Fruit fly (Drosophila melanogaster) whole organism, wandering third instar larva: ENCODE data around the gene trx.

Source experiments
- Abd-B ChIP-seq: fragments of >200 bp; optimal IDR thresholded peaks from 2 replicates; lab custom pipeline; 2017; ENCODE audit warnings: missing biosample characterization, missing genetic modification characterization
- CG32264 ChIP-seq: fragments of 200-800 bp; sonication (Bioruptor generic); optimal IDR thresholded peaks from 2 replicates; lab custom pipeline; 2016; ENCODE audit warnings: missing biosample characterization, missing genetic modification characterization
- CG9705 ChIP-seq: fragments of 200-800 bp; sonication (Bioruptor generic); optimal IDR thresholded peaks from 2 replicates; lab custom pipeline; 2018; ENCODE audit warnings: missing biosample characterization, mild to moderate bottlenecking, missing genetic modification characterization
- CrebA ChIP-seq: fragments of 200-800 bp; sonication (Bioruptor generic); optimal IDR thresholded peaks from 2 replicates; lab custom pipeline; 2016; ENCODE audit warnings: missing biosample characterization, mild to moderate bottlenecking, missing genetic modification characterization, borderline replicate concordance
- Dfd ChIP-seq: fragments of >200 bp; optimal IDR thresholded peaks from 2 replicates; lab custom pipeline; 2017; ENCODE audit warnings: missing biosample characterization, missing genetic modification characterization
- Dif ChIP-seq: fragments of 200-275, 200-300 bp; sonication (Bioruptor generic); optimal IDR thresholded peaks from 2 replicates; lab custom pipeline; 2018; ENCODE audit warnings: missing biosample characterization, missing genetic modification characterization; ENCODE audit not compliant: partially characterized antibody
- GATAd ChIP-seq: sonication (Bioruptor generic); optimal IDR thresholded peaks from 2 replicates; lab custom pipeline; 2016; ENCODE audit warnings: missing biosample characterization, missing genetic modification characterization
- Hnf4 ChIP-seq: fragments of 200-800 bp; sonication (Bioruptor generic); optimal IDR thresholded peaks from 2 replicates; lab custom pipeline; 2016; ENCODE audit warnings: missing biosample characterization, mild to moderate bottlenecking, missing genetic modification characterization
- Hr78 ChIP-seq: fragments of >200 bp; optimal IDR thresholded peaks from 2 replicates; lab custom pipeline; 2017; ENCODE audit warnings: missing biosample characterization, missing genetic modification characterization
- Hr83 ChIP-seq: fragments of 200-300 bp; sonication (Bioruptor generic); optimal IDR thresholded peaks from 2 replicates; lab custom pipeline; 2016; ENCODE audit warnings: missing biosample characterization, mild to moderate bottlenecking, missing genetic modification characterization, moderate library complexity; ENCODE audit not compliant: poor library complexity, severe bottlenecking
- Myc ChIP-seq: fragments of >200 bp; optimal IDR thresholded peaks from 2 replicates; lab custom pipeline; 2017
- N ChIP-seq: fragments of >200 bp; optimal IDR thresholded peaks from 2 replicates; lab custom pipeline; 2018; ENCODE audit warnings: missing biosample characterization, missing external identifiers, missing genetic modification characterization
- OdsH ChIP-seq: fragments of 200-800 bp; sonication (Bioruptor generic); optimal IDR thresholded peaks from 2 replicates; lab custom pipeline; 2016; ENCODE audit warnings: missing biosample characterization, mild to moderate bottlenecking, missing genetic modification characterization
- Rel ChIP-seq, 2 experiments: fragments of 200-800 bp; sonication (Bioruptor generic) in 1 of 2; optimal IDR thresholded peaks; 2 replicates in 1 of 2; 3 replicates in 1 of 2; lab custom pipeline; 2016 to 2019; ENCODE audit warnings: mild to moderate bottlenecking in 2 of 2, missing biosample characterization in 2 of 2, missing genetic modification characterization in 2 of 2, moderate library complexity in 1 of 2
- Sp1 ChIP-seq: fragments of 200-800 bp; sonication (Bioruptor generic); optimal IDR thresholded peaks from 3 replicates; lab custom pipeline; 2019; ENCODE audit warnings: missing biosample characterization, mild to moderate bottlenecking, missing genetic modification characterization, moderate library complexity
- Vsx2 ChIP-seq: fragments of 200-300, 225-300 bp; sonication (Bioruptor generic); optimal IDR thresholded peaks from 2 replicates; lab custom pipeline; 2018; ENCODE audit warnings: missing biosample characterization, missing genetic modification characterization; ENCODE audit not compliant: partially characterized antibody
- br ChIP-seq: fragments of 200-800 bp; sonication (Bioruptor generic); optimal IDR thresholded peaks from 2 replicates; lab custom pipeline; 2016; ENCODE audit warnings: missing biosample characterization, missing genetic modification characterization
- brk ChIP-seq: fragments of 200-800 bp; sonication (Bioruptor generic); optimal IDR thresholded peaks from 2 replicates; lab custom pipeline; 2016; ENCODE audit warnings: missing biosample characterization, mild to moderate bottlenecking, missing genetic modification characterization
- dl ChIP-seq, 2 experiments: fragments of 175-275, 200-275 bp in 1 of 2; fragments of 200-275 bp in 1 of 2; sonication (Bioruptor generic); optimal IDR thresholded peaks; lab custom pipeline; 2018; ENCODE audit warnings: mild to moderate bottlenecking in 2 of 2, missing biosample characterization in 2 of 2, missing genetic modification characterization in 2 of 2, moderate library complexity in 2 of 2; ENCODE audit not compliant: partially characterized antibody in 2 of 2, insufficient read depth in 1 of 2
- dmrt93B ChIP-seq: fragments of 200-800 bp; sonication (Bioruptor generic); optimal IDR thresholded peaks from 2 replicates; lab custom pipeline; 2018; ENCODE audit warnings: missing biosample characterization, mild to moderate bottlenecking, missing genetic modification characterization
- dsf ChIP-seq: sonication (Bioruptor generic); optimal IDR thresholded peaks from 2 replicates; lab custom pipeline; 2016; ENCODE audit warnings: missing biosample characterization, missing genetic modification characterization, borderline replicate concordance
- ey ChIP-seq: fragments of 200-800 bp; sonication (Bioruptor generic); optimal IDR thresholded peaks from 2 replicates; lab custom pipeline; 2016; ENCODE audit warnings: missing biosample characterization, missing genetic modification characterization
- foxo ChIP-seq, 2 experiments: fragments of 200-800 bp; sonication (Bioruptor generic); optimal IDR thresholded peaks; 2 replicates in 1 of 2; 3 replicates in 1 of 2; lab custom pipeline; 2016 to 2017; ENCODE audit warnings: missing biosample characterization in 2 of 2, missing genetic modification characterization in 2 of 2
- fru ChIP-seq: fragments of 200-800 bp; sonication (Bioruptor generic); optimal IDR thresholded peaks from 3 replicates; lab custom pipeline; 2016; ENCODE audit warnings: missing biosample characterization, mild to moderate bottlenecking, missing genetic modification characterization
- h ChIP-seq: fragments of 200-800 bp; sonication (Bioruptor generic); optimal IDR thresholded peaks from 3 replicates; lab custom pipeline; 2016; ENCODE audit warnings: missing biosample characterization, mild to moderate bottlenecking, missing genetic modification characterization
- jim ChIP-seq: fragments of 175-275, 200-325 bp; sonication (Bioruptor generic); optimal IDR thresholded peaks from 2 replicates; lab custom pipeline; 2016; ENCODE audit warnings: missing biosample characterization, mild to moderate bottlenecking, missing genetic modification characterization
- lola ChIP-seq: fragments of >200 bp; optimal IDR thresholded peaks from 2 replicates; lab custom pipeline; 2017; ENCODE audit warnings: missing biosample characterization, missing genetic modification characterization
- pan ChIP-seq: fragments of >200 bp; optimal IDR thresholded peaks from 2 replicates; lab custom pipeline; 2017
- psq ChIP-seq: fragments of 200-800 bp; sonication (Bioruptor generic); optimal IDR thresholded peaks from 3 replicates; lab custom pipeline; 2017; ENCODE audit warnings: missing biosample characterization, mild to moderate bottlenecking, missing genetic modification characterization, moderate library complexity
- sage ChIP-seq: fragments of 200-800 bp; sonication (Bioruptor generic); optimal IDR thresholded peaks from 2 replicates; lab custom pipeline; 2016; ENCODE audit warnings: missing biosample characterization, mild to moderate bottlenecking, missing genetic modification characterization
- sv ChIP-seq: fragments of 200-800 bp; sonication (Bioruptor generic); optimal IDR thresholded peaks from 3 replicates; lab custom pipeline; 2016; ENCODE audit warnings: missing biosample characterization, missing genetic modification characterization
- tai ChIP-seq: sonication (Bioruptor generic); optimal IDR thresholded peaks from 2 replicates; lab custom pipeline; 2016; ENCODE audit warnings: missing biosample characterization, missing genetic modification characterization

trx gene

dm6 chr3R:14229045-14229444 is 57.7 kb downstream of the trx start, which contains the start of gene CG9624:
CG9624 (minus strand) TSS chr3R:14229145.
- TF ChIP-seq Hr78 (GFP tag; lab: Kevin White, UChicago) (no peak), Vsx2 (GFP tag; lab: Kevin White, UChicago) (no peak), N (GFP tag; lab: Kevin White, UChicago) (no peak), Hr83 (GFP tag; lab: Kevin White, UChicago) (no peak), lola (GFP tag; lab: Kevin White, UChicago) (no peak), dmrt93B (no peak), Dfd (no peak), pan (no peak), h (no peak)

dm6 chr3R:14226662-14227061 is 60.0 kb downstream of the trx start, which contains the start of gene CG9631:
CG9631 (minus strand) TSS chr3R:14226762.
- TF ChIP-seq dl (GFP tag; optimal IDR thresholded peaks at IDR 0.05; lab: Kevin White, UChicago; ENCODE audit: insufficient read depth in 1 of 2, partially characterized antibody in 2 of 2), result no peak
- TF ChIP-seq fru (GFP tag; lab: Kevin White, UChicago), result no peak
- TF ChIP-seq br (GFP tag; lab: Kevin White, UChicago), result no peak
- no peak for TF ChIP-seq foxo (GFP tag; optimal IDR thresholded peaks at IDR 0.05; lab: Kevin White, UChicago)
- TF ChIP-seq Hr83 (GFP tag; lab: Kevin White, UChicago), result no peak
- TF ChIP-seq sage (GFP tag; lab: Kevin White, UChicago), result no peak
- TF ChIP-seq CG32264 (GFP tag; lab: Kevin White, UChicago), result no peak
- TF ChIP-seq GATAd (GFP tag; lab: Kevin White, UChicago), result no peak
- TF ChIP-seq CG9705 (GFP tag; lab: Kevin White, UChicago), result no peak
- TF ChIP-seq jim, result no peak
- no peak for TF ChIP-seq dsf
- no peak for TF ChIP-seq psq (GFP tag; lab: Kevin White, UChicago)
- TF ChIP-seq pan, result no peak
- TF ChIP-seq Dif (GFP tag; lab: Kevin White, UChicago), result no peak
- no peak for TF ChIP-seq Abd-B (GFP tag; lab: Kevin White, UChicago)
- no peak for TF ChIP-seq Myc

dm6 chr3R:14224105-14224574 is 62.6 kb downstream of the trx start, which contains the start of gene Sp212:
Sp212 (minus strand) TSS chr3R:14224155.
- TF ChIP-seq Vsx2 (GFP tag; lab: Kevin White, UChicago) (no peak), foxo (GFP tag; optimal IDR thresholded peaks at IDR 0.05; lab: Kevin White, UChicago) (peak in 1 of 2 experiments; percentile 0)

- no peak for TF ChIP-seq fru (GFP tag; lab: Kevin White, UChicago)
- no peak for TF ChIP-seq tai
- TF ChIP-seq Hr83 (GFP tag; lab: Kevin White, UChicago), result no peak
- TF ChIP-seq Abd-B (GFP tag; lab: Kevin White, UChicago), result no peak
- no peak for TF ChIP-seq CrebA (GFP tag; lab: Kevin White, UChicago)
These were observed 65.2 kb downstream of the trx start, which contains the start of gene CG33109 for dm6 chr3R:14221484-14221883. CG33109 (minus strand) TSS chr3R:14221584.

- TF ChIP-seq h (no peak), ey (GFP tag; lab: Kevin White, UChicago) (no peak), Vsx2 (GFP tag; lab: Kevin White, UChicago) (no peak), sv (GFP tag; lab: Kevin White, UChicago) (no peak), dmrt93B (no peak), Rel (GFP tag; optimal IDR thresholded peaks at IDR 0.05; lab: Kevin White, UChicago) (no peak), Rel (tag; optimal IDR thresholded peaks at IDR 0.05; lab: Kevin White, UChicago) (no peak), sage (GFP tag; lab: Kevin White, UChicago) (no peak), CG9705 (GFP tag; lab: Kevin White, UChicago) (no peak), Hnf4 (GFP tag; lab: Kevin White, UChicago) (no peak), CrebA (GFP tag; lab: Kevin White, UChicago) (no peak), Hr78 (GFP tag; lab: Kevin White, UChicago) (no peak), brk (GFP tag; lab: Kevin White, UChicago) (no peak), OdsH (GFP tag; lab: Kevin White, UChicago) (no peak), dl (GFP tag; optimal IDR thresholded peaks at IDR 0.05; lab: Kevin White, UChicago; ENCODE audit: insufficient read depth in 1 of 2, partially characterized antibody in 2 of 2) (no peak), fru (GFP tag; lab: Kevin White, UChicago) (no peak), lola (GFP tag; lab: Kevin White, UChicago) (no peak), tai (no peak), jim (no peak), Sp1 (GFP tag; lab: Kevin White, UChicago) (no peak)
These were observed 66.6 kb downstream of the trx start, which contains the start of gene CG31326 for dm6 chr3R:14220105-14220504. CG31326 (minus strand) TSS chr3R:14220205.
